Worm (Caenorhabditis elegans) whole organism, late embryonic: Measurements from ENCODE around the gene lgc-31.

ENCODE experiments used
- C38D4.7 ChIP-seq: fragments of 200-800 bp; sonication (Bioruptor generic); optimal IDR thresholded peaks from 2 replicates; lab custom pipeline; 2018; ENCODE audit warnings: mild to moderate bottlenecking, missing genetic modification characterization, moderate library complexity, missing compliant biosample characterization
- K02D7.2 ChIP-seq: sonication (generic microtip); optimal IDR thresholded peaks from 2 replicates; lab custom pipeline; 2017; ENCODE audit warnings: mild to moderate bottlenecking, missing genetic modification characterization, missing compliant biosample characterization
- T23F11.4 ChIP-seq: fragments of 200-800 bp; sonication (Bioruptor generic); optimal IDR thresholded peaks from 2 replicates; lab custom pipeline; 2018; ENCODE audit warnings: mild to moderate bottlenecking, missing genetic modification characterization, missing compliant biosample characterization
- Y22D7AL.16 ChIP-seq: sonication (generic microtip); optimal IDR thresholded peaks from 2 replicates; lab custom pipeline; 2016; ENCODE audit warnings: missing genetic modification characterization, missing compliant biosample characterization
- ama-1 ChIP-seq: fragments of 150-350 bp; optimal IDR thresholded peaks from 2 replicates; lab custom pipeline; 2014
- ceh-14 ChIP-seq: sonication (generic microtip); optimal IDR thresholded peaks from 2 replicates; lab custom pipeline; 2016; ENCODE audit warnings: missing genotype, missing genetic modification characterization, missing compliant biosample characterization
- ceh-22 ChIP-seq: sonication (generic microtip); optimal IDR thresholded peaks from 2 replicates; lab custom pipeline; 2017; ENCODE audit warnings: missing biosample characterization, missing genetic modification characterization
- ceh-24 ChIP-seq: sonication (generic microtip); optimal IDR thresholded peaks from 2 replicates; lab custom pipeline; 2016; ENCODE audit warnings: mild to moderate bottlenecking, missing genetic modification characterization, missing compliant biosample characterization
- ceh-30 ChIP-seq: fragments of 150-350 bp; optimal IDR thresholded peaks from 2 replicates; lab custom pipeline; 2014; ENCODE audit warnings: missing biosample characterization, missing genetic modification characterization
- ceh-34 ChIP-seq: sonication (generic microtip); optimal IDR thresholded peaks from 2 replicates; lab custom pipeline; 2016; ENCODE audit warnings: mild to moderate bottlenecking, missing genetic modification characterization, missing compliant biosample characterization
- ceh-45 ChIP-seq: fragments of 200-800 bp; sonication (Bioruptor generic); IDR thresholded peaks from 2 replicates; pipeline ENCODE4 v1.3.6; 2022; ENCODE audit warnings: missing genetic modification reagents, missing genetic modification characterization, missing compliant biosample characterization
- ceh-48 ChIP-seq: sonication (generic microtip); optimal IDR thresholded peaks from 2 replicates; lab custom pipeline; 2016; ENCODE audit warnings: missing genetic modification characterization, inconsistent platforms, missing compliant biosample characterization
- ceh-9 ChIP-seq: sonication (generic microtip); optimal IDR thresholded peaks from 2 replicates; lab custom pipeline; 2016; ENCODE audit warnings: mild to moderate bottlenecking, missing genetic modification characterization, inconsistent platforms, missing compliant biosample characterization
- che-1 ChIP-seq: sonication (generic microtip); optimal IDR thresholded peaks from 2 replicates; lab custom pipeline; 2016; ENCODE audit warnings: mild to moderate bottlenecking, missing genetic modification characterization, missing compliant biosample characterization
- dve-1 ChIP-seq: sonication (generic microtip); optimal IDR thresholded peaks from 2 replicates; lab custom pipeline; 2017; ENCODE audit warnings: antibody characterized with exemption, mild to moderate bottlenecking, missing genetic modification characterization, missing compliant biosample characterization
- elt-2 ChIP-seq: sonication (generic microtip); optimal IDR thresholded peaks from 2 replicates; lab custom pipeline; 2016; ENCODE audit warnings: missing genetic modification reagents, missing genetic modification characterization, missing compliant biosample characterization
- fkh-6 ChIP-seq: sonication (generic microtip); optimal IDR thresholded peaks from 2 replicates; lab custom pipeline; 2016; ENCODE audit warnings: missing genetic modification characterization, missing compliant biosample characterization
- gmeb-2 ChIP-seq: sonication (generic microtip); optimal IDR thresholded peaks from 2 replicates; lab custom pipeline; 2016; ENCODE audit warnings: missing genetic modification characterization, inconsistent platforms, missing compliant biosample characterization
- hlh-13 ChIP-seq: fragments of 200-800 bp; sonication (Bioruptor generic); optimal IDR thresholded peaks from 2 replicates; lab custom pipeline; 2018; ENCODE audit warnings: mild to moderate bottlenecking, missing genetic modification characterization, missing compliant biosample characterization
- hlh-15 ChIP-seq: sonication (generic microtip); optimal IDR thresholded peaks from 2 replicates; lab custom pipeline; 2016; ENCODE audit warnings: missing genetic modification characterization, missing compliant biosample characterization
- hlh-30 ChIP-seq: sonication (generic microtip); optimal IDR thresholded peaks from 2 replicates; lab custom pipeline; 2017; ENCODE audit warnings: antibody characterized with exemption, missing genetic modification characterization, missing compliant biosample characterization; ENCODE audit not compliant: insufficient read depth
- hlh-6 ChIP-seq: sonication (generic microtip); optimal IDR thresholded peaks from 2 replicates; lab custom pipeline; 2016; ENCODE audit warnings: missing genotype, missing genetic modification characterization, missing compliant biosample characterization
- lim-6 ChIP-seq: sonication (generic microtip); optimal IDR thresholded peaks from 2 replicates; lab custom pipeline; 2016; ENCODE audit warnings: missing genetic modification characterization, missing compliant biosample characterization
- lin-11 ChIP-seq: fragments of 200-800 bp; sonication (Bioruptor generic); optimal IDR thresholded peaks from 2 replicates; lab custom pipeline; 2018; ENCODE audit warnings: mild to moderate bottlenecking, missing genetic modification characterization, missing compliant biosample characterization
- nfya-1 ChIP-seq: sonication (generic microtip); optimal IDR thresholded peaks from 2 replicates; lab custom pipeline; 2017; ENCODE audit warnings: missing genetic modification characterization, mild to moderate bottlenecking, missing compliant biosample characterization, antibody characterized with exemption, moderate library complexity
- npax-4 ChIP-seq: sonication (generic microtip); optimal IDR thresholded peaks from 2 replicates; lab custom pipeline; 2016; ENCODE audit warnings: missing genetic modification characterization, missing compliant biosample characterization
- pat-9 ChIP-seq: fragments of 200-800 bp; sonication (Bioruptor generic); optimal IDR thresholded peaks from 2 replicates; lab custom pipeline; 2018; ENCODE audit warnings: mild to moderate bottlenecking, missing genetic modification characterization, moderate library complexity, missing compliant biosample characterization
- pax-1 ChIP-seq: fragments of 150-350 bp; optimal IDR thresholded peaks from 2 replicates; lab custom pipeline; 2014; ENCODE audit warnings: missing biosample characterization, missing genetic modification characterization
- pha-2 ChIP-seq: sonication (generic microtip); optimal IDR thresholded peaks from 2 replicates; lab custom pipeline; 2017; ENCODE audit warnings: mild to moderate bottlenecking, missing genetic modification characterization, missing compliant biosample characterization
- ref-2 ChIP-seq: sonication (generic microtip); optimal IDR thresholded peaks from 2 replicates; lab custom pipeline; 2016; ENCODE audit warnings: missing genetic modification characterization, missing compliant biosample characterization
- rnt-1 ChIP-seq: sonication (generic microtip); optimal IDR thresholded peaks from 2 replicates; lab custom pipeline; 2016; ENCODE audit warnings: missing genetic modification characterization, missing compliant biosample characterization
- sox-2 ChIP-seq: fragments of 200-800 bp; sonication (Bioruptor generic); IDR thresholded peaks from 2 replicates; pipeline ENCODE4 v1.3.6; 2022; ENCODE audit warnings: missing genetic modification reagents, missing genetic modification characterization, missing compliant biosample characterization
- sox-4 ChIP-seq: sonication (generic microtip); optimal IDR thresholded peaks from 2 replicates; lab custom pipeline; 2017; ENCODE audit warnings: mild to moderate bottlenecking, missing genetic modification characterization, inconsistent platforms, missing compliant biosample characterization
- ttx-3 ChIP-seq: sonication (generic microtip); optimal IDR thresholded peaks from 2 replicates; lab custom pipeline; 2016; ENCODE audit warnings: missing genetic modification reagents, missing genetic modification characterization, missing compliant biosample characterization
- unc-3 ChIP-seq, 2 experiments: fragments of 200-800 bp in 1 of 2; sonication (Bioruptor generic) in 1 of 2; sonication (generic microtip) in 1 of 2; conservative IDR thresholded peaks in 1 of 2; optimal IDR thresholded peaks in 1 of 2; 2 replicates each; pipeline versions ENCODE4 v1.3.6 to Lab custom; 2016 to 2022; ENCODE audit warnings: missing compliant biosample characterization in 2 of 2, missing genetic modification characterization in 2 of 2, missing genetic modification reagents in 1 of 2
- unc-42 ChIP-seq: sonication (generic microtip); optimal IDR thresholded peaks from 2 replicates; lab custom pipeline; 2016; ENCODE audit warnings: missing genotype, missing genetic modification characterization, missing compliant biosample characterization
- unc-55 ChIP-seq: sonication (generic microtip); optimal IDR thresholded peaks from 2 replicates; lab custom pipeline; 2017; ENCODE audit warnings: missing biosample characterization, missing genetic modification reagents, missing genetic modification characterization
- unc-86 ChIP-seq: sonication (generic microtip); optimal IDR thresholded peaks from 2 replicates; lab custom pipeline; 2016; ENCODE audit warnings: missing genetic modification characterization, missing compliant biosample characterization

The lgc-31 gene

ce11 chrV:15497731-15498130 is 24.1 kb downstream of the lgc-31 start (continued):
- TF ChIP-seq nfya-1 = peak; percentile 46
- TF ChIP-seq ceh-48 (tag; lab: Kevin White, UChicago) = no peak
- TF ChIP-seq ceh-22 (tag; lab: Kevin White, UChicago) = no peak
- TF ChIP-seq hlh-30 (tag; lab: Kevin White, UChicago) = peak; percentile 58
- TF ChIP-seq sox-4 (tag; lab: Kevin White, UChicago) = no peak
- TF ChIP-seq elt-2 (tag; lab: Kevin White, UChicago) = peak; percentile 77
- TF ChIP-seq ttx-3 = no peak
- no peak for TF ChIP-seq Y22D7AL.16 (tag; lab: Kevin White, UChicago)
- no peak for TF ChIP-seq che-1 (tag; lab: Kevin White, UChicago)
- TF ChIP-seq unc-55 (GFP tag; lab: Kevin White, UChicago) = no peak
- peak; percentile 48 for TF ChIP-seq ceh-34 (tag; lab: Kevin White, UChicago)
- TF ChIP-seq pax-1 (tag; lab: Kevin White, UChicago) = no peak
- no peak for TF ChIP-seq sox-2 (GFP tag; lab: Robert Waterston, UW)
- TF ChIP-seq C38D4.7 = no peak
- no peak for TF ChIP-seq unc-86 (tag; lab: Kevin White, UChicago)
- TF ChIP-seq hlh-6 (tag; lab: Kevin White, UChicago) = no peak
- no peak for TF ChIP-seq K02D7.2 (tag; lab: Kevin White, UChicago)
- TF ChIP-seq hlh-15 (tag; lab: Kevin White, UChicago) = no peak
- no peak for TF ChIP-seq rnt-1 (tag; lab: Kevin White, UChicago)
- TF ChIP-seq hlh-13 (GFP tag; lab: Kevin White, UChicago) = no peak
- no peak for TF ChIP-seq ama-1 (lab: Kevin White, UChicago)
- TF ChIP-seq gmeb-2 (tag; lab: Kevin White, UChicago) = no peak
- TF ChIP-seq lin-11 (tag; lab: Kevin White, UChicago) = no peak
- no peak for TF ChIP-seq unc-3 (GFP tag; conservative IDR thresholded peaks at IDR 0.05; lab: Robert Waterston, UW)
- no peak for TF ChIP-seq unc-3 (tag; optimal IDR thresholded peaks at IDR 0.05; lab: Kevin White, UChicago)
- TF ChIP-seq pat-9 (tag; lab: Kevin White, UChicago) = no peak

- TF ChIP-seq rnt-1 (tag; lab: Kevin White, UChicago) (no peak), ceh-45 (no peak), dve-1 (tag; lab: Kevin White, UChicago) (no peak), ceh-9 (no peak), hlh-15 (tag; lab: Kevin White, UChicago) (no peak), ceh-22 (tag; lab: Kevin White, UChicago) (no peak)
These were observed 26.7 kb downstream of the lgc-31 start, which contains the start of gene srh-219 for ce11 chrV:15495169-15495568. TSS of gene srh-219 (plus strand) at chrV:15495469.

- TF ChIP-seq lim-6 (tag; lab: Kevin White, UChicago) (no peak), ceh-14 (tag; lab: Kevin White, UChicago) (no peak), hlh-13 (GFP tag; lab: Kevin White, UChicago) (no peak), ceh-24 (tag; lab: Kevin White, UChicago) (no peak), ceh-30 (tag; lab: Kevin White, UChicago) (no peak), ceh-34 (tag; lab: Kevin White, UChicago) (no peak), ref-2 (no peak), npax-4 (tag; lab: Kevin White, UChicago) (no peak), unc-42 (tag; lab: Kevin White, UChicago) (no peak), ttx-3 (no peak), hlh-6 (tag; lab: Kevin White, UChicago) (no peak), Y22D7AL.16 (tag; lab: Kevin White, UChicago) (no peak), ceh-45 (no peak), pha-2 (tag; lab: Kevin White, UChicago) (no peak), fkh-6 (no peak), T23F11.4 (GFP tag; lab: Kevin White, UChicago) (no peak), unc-3 (GFP tag; conservative IDR thresholded peaks at IDR 0.05; lab: Robert Waterston, UW) (no peak), unc-3 (tag; optimal IDR thresholded peaks at IDR 0.05; lab: Kevin White, UChicago) (no peak), dve-1 (tag; lab: Kevin White, UChicago) (no peak), hlh-30 (tag; lab: Kevin White, UChicago) (no peak)
These were observed 28.1 kb downstream of the lgc-31 start, which contains the start of gene srh-218 for ce11 chrV:15493680-15494079. TSS of gene srh-218 (plus strand) at chrV:15493980.
